Worm (Caenorhabditis elegans) whole organism, late embryonic: Measurements from ENCODE around the gene clec-167.

ENCODE experiments used
- ceh-19 ChIP-seq: fragments of 200-800 bp; sonication (Bioruptor generic); optimal IDR thresholded peaks from 2 replicates; lab custom pipeline; 2018; ENCODE audit warnings: mild to moderate bottlenecking, missing genetic modification characterization, missing compliant biosample characterization
- lin-11 ChIP-seq: fragments of 200-800 bp; sonication (Bioruptor generic); optimal IDR thresholded peaks from 2 replicates; lab custom pipeline; 2018; ENCODE audit warnings: mild to moderate bottlenecking, missing genetic modification characterization, missing compliant biosample characterization
- nhr-11 ChIP-seq: fragments of 150-350 bp; optimal IDR thresholded peaks from 2 replicates; lab custom pipeline; 2014; ENCODE audit warnings: missing biosample characterization, missing genetic modification characterization
- pha-4 ChIP-seq: fragments of 150-350 bp; optimal IDR thresholded peaks from 2 replicates; lab custom pipeline; 2018; ENCODE audit warnings: missing biosample characterization, missing genetic modification reagents, missing genetic modification characterization
- sox-4 ChIP-seq: sonication (generic microtip); optimal IDR thresholded peaks from 2 replicates; lab custom pipeline; 2017; ENCODE audit warnings: mild to moderate bottlenecking, missing genetic modification characterization, inconsistent platforms, missing compliant biosample characterization
- ztf-16 ChIP-seq: sonication (generic microtip); optimal IDR thresholded peaks from 2 replicates; lab custom pipeline; 2017; ENCODE audit warnings: missing genetic modification characterization, missing compliant biosample characterization

DNA sequence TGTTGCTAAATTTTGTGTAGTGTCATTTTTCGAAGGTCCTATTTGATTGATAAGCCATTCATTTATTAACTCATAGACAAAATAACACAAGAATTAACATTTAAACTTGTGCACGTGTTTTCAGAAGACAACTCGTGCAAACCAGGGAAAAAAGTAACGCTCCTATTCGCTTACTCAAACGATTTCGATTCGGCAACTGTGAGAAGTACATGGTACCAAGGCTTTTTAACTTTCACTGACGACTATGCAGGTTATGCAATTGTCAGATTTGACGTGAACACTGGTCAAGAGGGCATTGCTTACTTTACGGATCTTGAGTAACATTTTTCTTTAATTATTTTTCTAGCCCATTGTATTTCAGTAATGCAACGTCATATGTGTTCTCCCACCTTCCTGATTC is 6.4 kb upstream of the clec-167 start:
- no peak for TF ChIP-seq sox-4 (tag; lab: Kevin White, UChicago)
- no peak for TF ChIP-seq ztf-16 (tag; lab: Kevin White, UChicago)
- no peak for TF ChIP-seq nhr-11
- TF ChIP-seq ceh-19 (GFP tag; lab: Kevin White, UChicago) = no peak
- TF ChIP-seq lin-11 (tag; lab: Kevin White, UChicago) = no peak
- no peak for TF ChIP-seq pha-4 (tag; lab: Kevin White, UChicago)
